Fruit fly (Drosophila melanogaster) whole organism, embryonic: ENCODE measurements around the gene Aps.

Experiments
- BtbVII ChIP-seq: fragments of 200-800 bp; sonication (Bioruptor generic); optimal IDR thresholded peaks from 3 replicates; lab custom pipeline; 2017; ENCODE audit warnings: missing biosample characterization, mild to moderate bottlenecking, missing genetic modification characterization
- CG10431 ChIP-seq: fragments of 200-800 bp; sonication (Bioruptor generic); optimal IDR thresholded peaks from 3 replicates; lab custom pipeline; 2018; ENCODE audit warnings: missing biosample characterization, mild to moderate bottlenecking, missing genetic modification characterization
- CG10543 ChIP-seq: fragments of 200-800 bp; sonication (Bioruptor generic); optimal IDR thresholded peaks from 3 replicates; lab custom pipeline; 2017; ENCODE audit warnings: missing biosample characterization, mild to moderate bottlenecking, missing genetic modification characterization, moderate library complexity
- CG13894 ChIP-seq: fragments of 200-800 bp; sonication (Bioruptor generic); optimal IDR thresholded peaks from 3 replicates; lab custom pipeline; 2018; ENCODE audit warnings: missing biosample characterization, mild to moderate bottlenecking, missing genetic modification characterization, moderate library complexity
- CG14667 ChIP-seq: fragments of 200-800 bp; sonication (Bioruptor generic); IDR thresholded peaks from 2 replicates; pipeline ENCODE4 v1.3.6; 2022; ENCODE audit warnings: missing biosample characterization, missing genetic modification characterization
- CG15479 ChIP-seq: fragments of 200-800 bp; sonication (Bioruptor generic); optimal IDR thresholded peaks from 3 replicates; lab custom pipeline; 2019; ENCODE audit warnings: missing biosample characterization, mild to moderate bottlenecking, missing genetic modification characterization, moderate library complexity
- CG18599 ChIP-seq: fragments of 200-800 bp; sonication (Bioruptor generic); optimal IDR thresholded peaks from 3 replicates; lab custom pipeline; 2017; ENCODE audit warnings: missing biosample characterization, missing genetic modification characterization, mild to moderate bottlenecking, moderate library complexity, missing genetic modification reagents
- D ChIP-seq, 2 experiments: fragments of 200-800 bp in 1 of 2; fragments of >200 bp in 1 of 2; sonication (Bioruptor generic) in 1 of 2; optimal IDR thresholded peaks; 2 replicates in 1 of 2; 3 replicates in 1 of 2; lab custom pipeline; 2017; ENCODE audit warnings: mild to moderate bottlenecking in 1 of 2, missing biosample characterization in 1 of 2, missing genetic modification characterization in 1 of 2, missing genetic modification reagents in 1 of 2
- Dbx ChIP-seq: fragments of 200-800 bp; sonication (Bioruptor generic); IDR thresholded peaks from 3 replicates; pipeline ENCODE4 v1.3.6; 2022; ENCODE audit warnings: missing biosample characterization, missing genetic modification characterization
- Elba2 ChIP-seq: fragments of 200-800 bp; sonication (Bioruptor generic); optimal IDR thresholded peaks from 3 replicates; lab custom pipeline; 2016; ENCODE audit warnings: missing biosample characterization, missing genetic modification characterization
- Kr ChIP-seq: fragments of 200-800 bp; sonication (Bioruptor generic); optimal IDR thresholded peaks from 2 replicates; lab custom pipeline; 2017; ENCODE audit warnings: missing biosample characterization, mild to moderate bottlenecking, missing genetic modification characterization
- Med ChIP-seq: fragments of 200-800 bp; sonication (Bioruptor generic); peaks from one replicate; lab custom pipeline; 2016; ENCODE audit warnings: missing biosample characterization, missing genetic modification characterization, mild to moderate bottlenecking, inconsistent platforms, moderate library complexity
- NFAT ChIP-seq: fragments of 200-800 bp; sonication (Bioruptor generic); IDR thresholded peaks from 2 replicates; pipeline ENCODE4 v1.3.6; 2022; ENCODE audit warnings: missing biosample characterization, missing genetic modification characterization
- Pdp1 ChIP-seq, 2 experiments: fragments of 200-800 bp; sonication (Bioruptor generic); optimal IDR thresholded peaks; 3 replicates each; lab custom pipeline; 2016; ENCODE audit warnings: missing biosample characterization in 2 of 2, missing genetic modification characterization in 2 of 2, mild to moderate bottlenecking in 1 of 2, moderate library complexity in 1 of 2
- Sox100B ChIP-seq: fragments of 200-800 bp; sonication (Bioruptor generic); optimal IDR thresholded peaks from 3 replicates; lab custom pipeline; 2018; ENCODE audit warnings: missing biosample characterization, mild to moderate bottlenecking, missing genetic modification characterization
- Vsx1 ChIP-seq: fragments of 200-800 bp; sonication (Bioruptor generic); optimal IDR thresholded peaks from 2 replicates; lab custom pipeline; 2017; ENCODE audit warnings: missing biosample characterization, mild to moderate bottlenecking, missing genetic modification characterization, missing genetic modification reagents
- crol ChIP-seq: fragments of 200-800 bp; sonication (Bioruptor generic); IDR thresholded peaks from 2 replicates; pipeline ENCODE4 v1.3.6; 2022; ENCODE audit warnings: missing biosample characterization, missing genetic modification characterization
- dati ChIP-seq: fragments of 200-800 bp; sonication (Bioruptor generic); IDR thresholded peaks from 2 replicates; pipeline ENCODE4 v1.3.6; 2022; ENCODE audit warnings: missing biosample characterization, missing genetic modification characterization
- grn ChIP-seq: fragments of 200-800 bp; sonication (Bioruptor generic); optimal IDR thresholded peaks from 3 replicates; lab custom pipeline; 2017; ENCODE audit warnings: missing biosample characterization, missing genetic modification characterization
- gsb-n ChIP-seq: fragments of 200-800 bp; sonication (Bioruptor generic); optimal IDR thresholded peaks from 3 replicates; lab custom pipeline; 2018; ENCODE audit warnings: missing biosample characterization, mild to moderate bottlenecking, missing genetic modification characterization
- kni ChIP-seq: fragments of 200-800 bp; sonication (Bioruptor generic); optimal IDR thresholded peaks from 3 replicates; lab custom pipeline; 2017; ENCODE audit warnings: mild to moderate bottlenecking, missing biosample characterization, missing genetic modification reagents, missing genetic modification characterization
- luna ChIP-seq: fragments of 200-800 bp; sonication (Bioruptor generic); optimal IDR thresholded peaks from 2 replicates; lab custom pipeline; 2016; ENCODE audit warnings: missing biosample characterization, missing genetic modification characterization
- oc ChIP-seq: fragments of 200-800 bp; sonication (Bioruptor generic); optimal IDR thresholded peaks from 2 replicates; lab custom pipeline; 2018; ENCODE audit warnings: missing biosample characterization, mild to moderate bottlenecking, missing genetic modification characterization, moderate library complexity
- pfk ChIP-seq: fragments of 200-800 bp; sonication (Bioruptor generic); optimal IDR thresholded peaks from 2 replicates; lab custom pipeline; 2018; ENCODE audit warnings: missing biosample characterization, mild to moderate bottlenecking, missing genetic modification characterization, moderate library complexity
- phol ChIP-seq: fragments of 200-800 bp; sonication (Bioruptor generic); optimal IDR thresholded peaks from 3 replicates; lab custom pipeline; 2018; ENCODE audit warnings: missing biosample characterization, mild to moderate bottlenecking, missing genetic modification characterization, moderate library complexity
- pros ChIP-seq: fragments of 200-800 bp; sonication (Bioruptor generic); optimal IDR thresholded peaks from 3 replicates; lab custom pipeline; 2019; ENCODE audit warnings: missing biosample characterization, mild to moderate bottlenecking, missing genetic modification characterization, moderate library complexity
- salm ChIP-seq: fragments of 200-800 bp; sonication (Bioruptor generic); optimal IDR thresholded peaks from 2 replicates; lab custom pipeline; 2018; ENCODE audit warnings: missing biosample characterization, mild to moderate bottlenecking, missing genetic modification characterization
- tll ChIP-seq, 2 experiments: fragments of 200-800 bp in 1 of 2; fragments of >200 bp in 1 of 2; sonication (Bioruptor generic) in 1 of 2; optimal IDR thresholded peaks; 2 replicates each; lab custom pipeline; 2017 to 2019; ENCODE audit warnings: missing biosample characterization in 2 of 2, missing genetic modification characterization in 2 of 2, mild to moderate bottlenecking in 1 of 2, moderate library complexity in 1 of 2
- tna ChIP-seq: fragments of 200-800 bp; sonication (Bioruptor generic); IDR thresholded peaks from 2 replicates; pipeline ENCODE4 v1.3.6; 2022; ENCODE audit warnings: missing biosample characterization, missing genetic modification characterization; ENCODE audit not compliant: partially characterized antibody
- vvl ChIP-seq: fragments of 200-800 bp; sonication (Bioruptor generic); IDR thresholded peaks from 2 replicates; pipeline ENCODE4 v1.3.6; 2022; ENCODE audit warnings: missing biosample characterization, missing genetic modification characterization

The Aps gene

DNA sequence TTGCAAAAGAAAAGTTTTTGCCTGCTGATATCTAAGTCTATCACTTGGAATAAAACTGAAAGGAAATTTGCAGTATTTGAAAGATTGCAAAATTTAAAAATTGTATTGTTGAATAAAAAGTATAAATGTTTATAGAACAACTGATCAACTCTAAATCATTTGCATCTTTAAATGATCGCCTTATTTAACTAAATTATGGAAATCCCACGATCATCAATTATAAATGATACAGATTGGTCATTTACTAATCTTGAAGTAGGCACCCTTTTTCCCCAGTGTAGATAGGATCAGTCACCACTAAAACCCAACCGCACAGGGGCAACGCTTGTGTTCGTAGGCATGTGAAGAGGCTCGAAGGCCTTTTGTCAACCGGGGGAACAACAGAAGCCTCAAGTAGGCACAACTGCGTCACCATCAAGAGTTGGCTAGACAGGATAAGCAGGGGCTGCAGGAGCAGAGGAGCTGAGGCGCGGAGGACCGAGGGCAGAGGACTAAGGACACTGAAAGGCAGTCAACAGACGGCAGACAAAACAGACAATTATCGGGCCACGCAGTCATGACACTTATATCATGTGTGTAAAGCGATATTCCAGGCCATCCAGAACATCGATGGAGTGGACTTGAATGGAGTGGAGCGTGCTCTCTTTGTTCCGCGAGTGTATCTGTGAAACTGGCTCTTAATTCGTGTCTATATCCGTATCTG is 51.0 kb downstream of the Aps start (continued):
- TF ChIP-seq tna (0 out of 2 replicates have a peak, but pooled peaks have one; percentile 33), Sox100B (GFP tag; lab: Kevin White, UChicago) (peak; percentile 42), NFAT (0 out of 2 replicates have a peak, but pooled peaks have one; percentile 20), salm (no peak), phol (tag; lab: Kevin White, UChicago) (peak; percentile 69), Elba2 (peak; percentile 13)
- TF ChIP-seq, all 482 proteins: peak for 101

dm6 chr3L:10845758-10846157 is 53.2 kb downstream of the Aps start:
- TF ChIP-seq BtbVII (GFP tag; lab: Kevin White, UChicago) (peak; percentile 32), tll (GFP tag; optimal IDR thresholded peaks at IDR 0.05; lab: Kevin White, UChicago) (peak in 1 of 2 experiments; percentile 51), oc (tag; lab: Kevin White, UChicago) (peak; percentile 39), CG18599 (peak; percentile 29), Vsx1 (GFP tag; lab: Kevin White, UChicago) (peak; percentile 7), CG13894 (tag; lab: Kevin White, UChicago) (peak; percentile 34), Dbx (GFP tag; lab: Robert Waterston, UW) (no peak), vvl (GFP tag; lab: Robert Waterston, UW) (peak; percentile 37; the same call in 1 of the 2 replicates), D (optimal IDR thresholded peaks at IDR 0.05; lab: Kevin White, UChicago) (no peak), D (GFP tag; optimal IDR thresholded peaks at IDR 0.05; lab: Kevin White, UChicago) (peak; percentile 6), Pdp1 (GFP tag; optimal IDR thresholded peaks at IDR 0.05; lab: Kevin White, UChicago) (peak in 1 of 2 experiments; percentile 61), pfk (GFP tag; lab: Kevin White, UChicago) (no peak), Med (GFP tag; lab: Kevin White, UChicago) (peak; percentile 51), luna (no peak), CG10431 (peak; percentile 49), crol (GFP tag; lab: Robert Waterston, UW) (peak; percentile 49; the same call in 1 of the 2 replicates), dati (no peak), kni (GFP tag; lab: Kevin White, UChicago) (peak; percentile 40), gsb-n (tag; lab: Kevin White, UChicago) (peak; percentile 78), grn (GFP tag; lab: Kevin White, UChicago) (peak; percentile 90), CG15479 (GFP tag; lab: Kevin White, UChicago) (no peak), pros (GFP tag; lab: Kevin White, UChicago) (peak; percentile 77), CG10543 (peak; percentile 21), Kr (peak; percentile 15), CG14667 (GFP tag; lab: Robert Waterston, UW) (no peak)
- TF ChIP-seq, all 482 proteins: peak for 18
